Worm (Caenorhabditis elegans): ENCODE measurements around the gene fox-1.

The fox-1 gene

ce11 chrX:2446185-2446584, 13.5 kb downstream of the fox-1 start:
- TF ChIP-seq efl-1 (optimal IDR thresholded peaks at IDR 0.05) (no peak), efl-1 (GFP tag; optimal IDR thresholded peaks at IDR 0.05 in 1 of 2) (peak in 1 of 2 experiments; percentile 12), ceh-82 (tag; optimal IDR thresholded peaks at IDR 0.05) (no peak)

- TF ChIP-seq lir-3 (tag; optimal IDR thresholded peaks at IDR 0.05; ENCODE audit: poor library complexity): no peak
- no peak for TF ChIP-seq tlp-1 (tag; optimal IDR thresholded peaks at IDR 0.05)
- no peak for TF ChIP-seq mef-2 (tag; optimal IDR thresholded peaks at IDR 0.05)
Measured at ce11 chrX:2443304-2443703, 16.4 kb downstream of the fox-1 start, which contains the start of gene T07D1.3. T07D1.3 (minus strand) TSS chrX:2443404.

- TF ChIP-seq lsy-2 (tag; optimal IDR thresholded peaks at IDR 0.05): no peak
- TF ChIP-seq C04F5.9 (tag; optimal IDR thresholded peaks at IDR 0.05): no peak
- TF ChIP-seq unc-86 (tag; optimal IDR thresholded peaks at IDR 0.05): peak; percentile 53
Measured at ce11 chrX:2441163-2441562, 18.5 kb downstream of the fox-1 start.

- no peak for TF ChIP-seq snu-23 (GFP tag; optimal IDR thresholded peaks at IDR 0.05)
- no peak for TF ChIP-seq ceh-88 (GFP tag; IDR thresholded peaks at IDR 0.05)
- TF ChIP-seq ztf-11 (tag; optimal IDR thresholded peaks at IDR 0.05): no peak
- no peak for TF ChIP-seq ces-1 (GFP tag; optimal IDR thresholded peaks at IDR 0.05)
- TF ChIP-seq zag-1 (tag; optimal IDR thresholded peaks at IDR 0.05): no peak
- TF ChIP-seq skn-1 (tag; optimal IDR thresholded peaks at IDR 0.05): peak; percentile 63
- no peak for TF ChIP-seq efl-1 (optimal IDR thresholded peaks at IDR 0.05)
- TF ChIP-seq efl-1 (GFP tag; optimal IDR thresholded peaks at IDR 0.05 in 1 of 2): peak in 1 of 2 experiments; percentile 73
- no peak for TF ChIP-seq rnt-1 (tag; optimal IDR thresholded peaks at IDR 0.05)
- TF ChIP-seq snpc-4 (tag; optimal IDR thresholded peaks at IDR 0.05): no peak
Measured at ce11 chrX:2439728-2440127, 20.0 kb downstream of the fox-1 start.

- TF ChIP-seq F16B12.6 (tag; optimal IDR thresholded peaks at IDR 0.05) (no peak), nhr-20 (tag; optimal IDR thresholded peaks at IDR 0.05) (peak; percentile 1), unc-98 (GFP tag; IDR thresholded peaks at IDR 0.05) (no peak), ztf-11 (tag; optimal IDR thresholded peaks at IDR 0.05) (no peak), nhr-85 (tag) (no peak), hlh-17 (GFP tag; optimal IDR thresholded peaks at IDR 0.05; ENCODE audit: borderline replicate concordance) (no peak), lin-14 (GFP tag; optimal IDR thresholded peaks at IDR 0.05) (peak; percentile 19), skn-1 (tag; optimal IDR thresholded peaks at IDR 0.05) (peak; percentile 40), nhr-76 (tag; optimal IDR thresholded peaks at IDR 0.05) (no peak), efl-1 (optimal IDR thresholded peaks at IDR 0.05) (no peak), efl-1 (GFP tag; optimal IDR thresholded peaks at IDR 0.05 in 1 of 2) (peak in 1 of 2 experiments; percentile 58), ceh-88 (GFP tag; IDR thresholded peaks at IDR 0.05) (no peak), hpl-2 (GFP tag; optimal IDR thresholded peaks at IDR 0.05) (no peak), unc-62 (GFP tag; optimal IDR thresholded peaks at IDR 0.05) (no peak), blmp-1 (tag; optimal IDR thresholded peaks at IDR 0.05) (peak; percentile 75), tlp-1 (tag; optimal IDR thresholded peaks at IDR 0.05) (no peak)
Measured at ce11 chrX:2439309-2439708, 20.4 kb downstream of the fox-1 start.

ce11 chrX:2438857-2439256, 20.8 kb downstream of the fox-1 start, which contains the start of gene gid-2:
gid-2 (minus strand) TSS chrX:2438957.
- TF ChIP-seq efl-1 (optimal IDR thresholded peaks at IDR 0.05): no peak
- TF ChIP-seq efl-1 (GFP tag; optimal IDR thresholded peaks at IDR 0.05 in 1 of 2): no peak
- TF ChIP-seq dsc-1 (tag; optimal IDR thresholded peaks at IDR 0.05): peak; percentile 59

- TF ChIP-seq snu-23 (GFP tag; optimal IDR thresholded peaks at IDR 0.05) (no peak), alr-1 (tag; optimal IDR thresholded peaks at IDR 0.05; ENCODE audit: borderline replicate concordance) (no peak), sup-37 (GFP tag; optimal IDR thresholded peaks at IDR 0.05) (no peak), blmp-1 (tag; optimal IDR thresholded peaks at IDR 0.05) (peak; percentile 75), nhr-19 (GFP tag; conservative IDR thresholded peaks at IDR 0.05) (no peak)
Measured at ce11 chrX:2435353-2435752, 24.3 kb downstream of the fox-1 start.

Measured in whole organism, L1 larva.